Worm (Caenorhabditis elegans): ENCODE data around the gene abt-1.
A peak's percentile ranks its signal among the peaks of the same experiment; 100 is the strongest.

The abt-1 gene

ce11 chrIV:10180133-10180749 lies 34.5 kb downstream of the abt-1 start, which contains the start of gene gta-1 (continued):
- TF ChIP-seq zip-2 (tag; optimal IDR thresholded peaks at IDR 0.05) (peak; percentile 44), cey-2 (tag; optimal IDR thresholded peaks at IDR 0.05; ENCODE audit: borderline replicate concordance, insufficient read depth) (no peak), hmg-1.1 (GFP tag; IDR thresholded peaks at IDR 0.05) (peak; percentile 33; the same call in 1 of the 2 replicates), set-16 (GFP tag; IDR thresholded peaks at IDR 0.05) (no peak)

DNA sequence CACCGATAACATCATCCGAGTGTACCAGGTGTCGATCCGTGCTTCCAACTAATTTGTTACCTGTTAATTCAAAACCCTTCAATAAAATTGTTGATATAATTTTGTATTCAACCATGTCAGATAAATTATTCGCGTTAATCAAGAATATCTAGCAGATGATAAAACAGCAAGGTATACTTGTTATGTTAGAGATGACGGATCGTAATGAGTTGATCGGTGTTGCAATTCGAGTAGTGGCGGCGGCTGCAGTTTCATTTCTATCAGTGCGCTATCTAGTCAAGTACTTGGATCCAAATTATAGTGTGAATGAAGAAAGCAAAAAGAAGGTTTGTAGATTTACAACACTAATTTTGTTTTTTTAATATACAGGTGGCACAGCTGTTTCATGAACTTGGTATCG lies 36.9 kb downstream of the abt-1 start, which contains the start of gene mspn-1:
Gene mspn-1 (plus strand): TSS at position 190 of the 400 bp plus-strand sequence.
- TF ChIP-seq snpc-1.2 (GFP tag; IDR thresholded peaks at IDR 0.05) (peak; percentile 71), T26A8.4 (GFP tag; IDR thresholded peaks at IDR 0.05) (no peak), nhr-28 (tag; optimal IDR thresholded peaks at IDR 0.05) (no peak), mes-2 (tag; optimal IDR thresholded peaks at IDR 0.05; ENCODE audit: poor library complexity, severe bottlenecking) (peak; percentile 5), F44E2.7 (GFP tag; IDR thresholded peaks at IDR 0.05) (no peak), lin-38 (GFP tag; IDR thresholded peaks at IDR 0.05) (0 out of 2 replicates have a peak, but pooled peaks have one; percentile 41), madf-5 (GFP tag; IDR thresholded peaks at IDR 0.05) (0 out of 4 replicates have a peak, but pooled peaks of 1 of the 2 experiments have one; percentile 12), attf-4 (tag; optimal IDR thresholded peaks at IDR 0.05) (no peak), daf-12 (tag; optimal IDR thresholded peaks at IDR 0.05) (no peak)

- peak; percentile 54 for TF ChIP-seq aha-1 (tag)
- peak; percentile 51 for TF ChIP-seq lin-38 (GFP tag; IDR thresholded peaks at IDR 0.05)
- TF ChIP-seq mxl-3 (GFP tag; optimal IDR thresholded peaks at IDR 0.05) = peak; percentile 16
- no peak for TF ChIP-seq jun-1 (tag; optimal IDR thresholded peaks at IDR 0.05)
- no peak for TF ChIP-seq snpc-1.2 (GFP tag; IDR thresholded peaks at IDR 0.05)
- TF ChIP-seq madf-5 (GFP tag; IDR thresholded peaks at IDR 0.05) = no peak
- no peak for TF ChIP-seq nhr-77 (tag; optimal IDR thresholded peaks at IDR 0.05)
- no peak for TF ChIP-seq spr-1 (tag; optimal IDR thresholded peaks at IDR 0.05)
- TF ChIP-seq daf-8 (GFP tag; IDR thresholded peaks at IDR 0.05) = no peak
- TF ChIP-seq aly-2 (tag; optimal IDR thresholded peaks at IDR 0.05) = no peak
- peak in 1 of 2 experiments; percentile 7 for TF ChIP-seq mdl-1 (tag; optimal IDR thresholded peaks at IDR 0.05)
- no peak for TF ChIP-seq zip-11 (GFP tag; IDR thresholded peaks at IDR 0.05)
- no peak for TF ChIP-seq lim-7 (GFP tag; IDR thresholded peaks at IDR 0.05)
- peak; percentile 44 for TF ChIP-seq nhr-28 (tag; optimal IDR thresholded peaks at IDR 0.05)
- no peak for TF ChIP-seq tra-1 (GFP tag; IDR thresholded peaks at IDR 0.05)
- TF ChIP-seq nhr-237 (tag; optimal IDR thresholded peaks at IDR 0.05) = no peak
- no peak for TF ChIP-seq nhr-42 (GFP tag; IDR thresholded peaks at IDR 0.05)
- peak; percentile 17 for TF ChIP-seq unc-130 (GFP tag; optimal IDR thresholded peaks at IDR 0.05)
- peak; percentile 11 for TF ChIP-seq fkh-10 (GFP tag; optimal IDR thresholded peaks at IDR 0.05)
- no peak for TF ChIP-seq F26F4.8 (GFP tag; conservative IDR thresholded peaks at IDR 0.05)
- TF ChIP-seq attf-4 (tag; optimal IDR thresholded peaks at IDR 0.05) = no peak
- no peak for TF ChIP-seq mxl-2 (GFP tag; conservative IDR thresholded peaks at IDR 0.05)
- no peak for TF ChIP-seq cey-2 (tag; optimal IDR thresholded peaks at IDR 0.05; ENCODE audit: borderline replicate concordance, insufficient read depth)
- TF ChIP-seq nhr-25 (tag; optimal IDR thresholded peaks at IDR 0.05; ENCODE audit: borderline replicate concordance, insufficient read depth) = no peak
- TF ChIP-seq dpl-1 (GFP tag; optimal IDR thresholded peaks at IDR 0.05) = peak; percentile 38
- TF ChIP-seq snpc-4 (tag; optimal IDR thresholded peaks at IDR 0.05) = no peak
- TF ChIP-seq lsy-2 (tag; optimal IDR thresholded peaks at IDR 0.05) = peak in 1 of 2 experiments; percentile 79
- peak; percentile 65 for TF ChIP-seq mep-1 (tag; optimal IDR thresholded peaks at IDR 0.05)
- no peak for TF ChIP-seq nhr-10 (tag; optimal IDR thresholded peaks at IDR 0.05)
- TF ChIP-seq hif-1 (tag; optimal IDR thresholded peaks at IDR 0.05) = peak in 1 of 2 experiments; percentile 18
- no peak for TF ChIP-seq unc-39 (tag; optimal IDR thresholded peaks at IDR 0.05)
- no peak for TF ChIP-seq R02D3.7 (tag; optimal IDR thresholded peaks at IDR 0.05)
- TF ChIP-seq nhr-76 (tag; optimal IDR thresholded peaks at IDR 0.05) = no peak
- no peak for TF ChIP-seq T26A8.4 (GFP tag; IDR thresholded peaks at IDR 0.05)
- TF ChIP-seq hlh-30 (tag; optimal IDR thresholded peaks at IDR 0.05; ENCODE audit: insufficient read depth) = peak; percentile 12
- TF ChIP-seq F44E2.7 (GFP tag; IDR thresholded peaks at IDR 0.05) = no peak
- TF ChIP-seq nhr-48 (tag; optimal IDR thresholded peaks at IDR 0.05) = no peak
- TF ChIP-seq dve-1 (tag; optimal IDR thresholded peaks at IDR 0.05; ENCODE audit: insufficient read depth) = peak; percentile 45
- TF ChIP-seq daf-16 (GFP tag; optimal IDR thresholded peaks at IDR 0.05) = no peak
- TF ChIP-seq daf-16 (tag; optimal IDR thresholded peaks at IDR 0.05) = peak; percentile 38
- peak; percentile 49 for TF ChIP-seq hmg-1.1 (GFP tag; IDR thresholded peaks at IDR 0.05)
Measured at ce11 chrIV:10176252-10176730, 38.4 kb downstream of the abt-1 start, which contains the start of gene rack-1. Gene rack-1, plus strand, starts transcription at chrIV:10176680.
